Fruit fly (Drosophila melanogaster): ENCODE data around the gene CG31609.

dm6 chr2L:9067124-9067523 is 30.2 kb upstream of the CG31609 start:
- TF ChIP-seq Mnt (GFP tag; optimal IDR thresholded peaks at IDR 0.05) = no peak
- no peak for TF ChIP-seq kay (GFP tag; ENCODE audit: borderline replicate concordance)
- no peak for TF ChIP-seq CG14711 (tag; optimal IDR thresholded peaks at IDR 0.05)
- no peak for TF ChIP-seq CG7101 (tag; optimal IDR thresholded peaks at IDR 0.05)
- no peak for TF ChIP-seq CG5204 (GFP tag; optimal IDR thresholded peaks at IDR 0.05)
- no peak for TF ChIP-seq Hr96 (GFP tag; optimal IDR thresholded peaks at IDR 0.05)
- no peak for TF ChIP-seq tj (GFP tag; optimal IDR thresholded peaks at IDR 0.05)

Data from whole organism, adult.